Fruit fly (Drosophila melanogaster): ENCODE results near the gene CG9044.

DNA sequence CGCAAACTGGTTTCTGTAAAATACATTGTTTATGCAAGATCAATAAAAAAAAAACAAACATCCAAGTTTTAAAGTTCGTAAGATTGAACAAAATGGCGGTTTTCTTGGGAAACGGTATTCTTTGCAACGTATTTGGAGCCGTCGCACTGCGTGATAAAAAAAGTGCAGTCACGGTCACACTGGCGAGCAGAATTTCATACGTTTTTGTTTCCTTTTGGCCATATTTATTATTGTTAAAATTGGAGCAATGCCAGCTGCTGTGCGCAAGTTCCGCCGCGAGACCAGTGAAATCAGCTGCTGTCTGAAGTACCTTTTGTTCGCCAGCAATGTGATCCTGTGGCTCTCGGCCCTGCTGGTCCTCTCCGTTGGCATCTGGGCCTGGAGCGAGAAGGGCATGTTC, 50.8 kb downstream of the CG9044 start, which contains the start of gene Tsp26A:
- no peak for TF ChIP-seq h (GFP tag; optimal IDR thresholded peaks at IDR 0.05)
- no peak for TF ChIP-seq CrebA (GFP tag; optimal IDR thresholded peaks at IDR 0.05; ENCODE audit: borderline replicate concordance)
- no peak for TF ChIP-seq Jra (GFP tag; optimal IDR thresholded peaks at IDR 0.05)

All from whole organism, wandering third instar larva.